Worm (Caenorhabditis elegans): ENCODE results near the gene ugt-46.
"Not testable (repeated sequence)": the region's sequence is repeated elsewhere in the genome, so short reads cannot be mapped to it uniquely, and the experiment has no call there.

DNA sequence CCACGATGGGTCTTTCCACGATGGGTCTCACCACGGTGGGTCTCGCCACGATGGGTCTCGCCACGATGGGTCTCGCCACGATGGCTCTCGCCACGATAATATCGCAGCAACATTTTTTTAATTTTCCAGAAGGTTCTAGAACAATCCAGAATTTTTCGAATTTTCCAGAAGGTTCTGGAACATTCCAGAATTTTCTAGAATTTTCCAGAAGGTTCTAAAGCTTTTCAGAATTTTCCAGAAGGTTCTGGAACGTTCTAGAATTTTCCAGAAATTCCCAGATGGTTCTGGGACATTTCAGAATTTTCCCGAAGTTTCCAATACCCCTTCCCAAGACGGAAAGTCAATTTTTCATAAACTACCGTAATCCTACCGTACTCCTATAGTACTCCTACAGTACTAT lies 13.3 kb downstream of the ugt-46 start:
- not testable (repeated sequence) for TF ChIP-seq T26A5.8 (tag; optimal IDR thresholded peaks at IDR 0.05); lsy-27 (tag; optimal IDR thresholded peaks at IDR 0.05; ENCODE audit: borderline replicate concordance, insufficient read depth); repo-1 (tag; optimal IDR thresholded peaks at IDR 0.05); nfya-1 (tag; optimal IDR thresholded peaks at IDR 0.05; ENCODE audit: borderline replicate concordance, insufficient read depth)

Measured in whole organism, young adult.